Worm (Caenorhabditis elegans): ENCODE measurements around the gene cbp-3.
A peak's percentile ranks its signal among the peaks of the same experiment; 100 is the strongest.

Gene cbp-3

ce11 chrIII:9913722-9914121 lies at the start of gene cbp-3:
cbp-3 (plus strand) TSS chrIII:9913993.
- peak; percentile 95 for TF ChIP-seq cebp-1 (GFP tag; IDR thresholded peaks at IDR 0.05)
- peak; percentile 95 for TF ChIP-seq cebp-1 (tag; optimal IDR thresholded peaks at IDR 0.05)
- TF ChIP-seq Y53G8AR.9 (GFP tag; conservative IDR thresholded peaks at IDR 0.05): no peak
- TF ChIP-seq nhr-80 (tag; optimal IDR thresholded peaks at IDR 0.05): peak; percentile 69
- no peak for TF ChIP-seq ceh-58 (GFP tag; IDR thresholded peaks at IDR 0.05)
- TF ChIP-seq K11D2.4 (GFP tag; IDR thresholded peaks at IDR 0.05): no peak
- no peak for TF ChIP-seq fkh-3 (tag; optimal IDR thresholded peaks at IDR 0.05)

DNA sequence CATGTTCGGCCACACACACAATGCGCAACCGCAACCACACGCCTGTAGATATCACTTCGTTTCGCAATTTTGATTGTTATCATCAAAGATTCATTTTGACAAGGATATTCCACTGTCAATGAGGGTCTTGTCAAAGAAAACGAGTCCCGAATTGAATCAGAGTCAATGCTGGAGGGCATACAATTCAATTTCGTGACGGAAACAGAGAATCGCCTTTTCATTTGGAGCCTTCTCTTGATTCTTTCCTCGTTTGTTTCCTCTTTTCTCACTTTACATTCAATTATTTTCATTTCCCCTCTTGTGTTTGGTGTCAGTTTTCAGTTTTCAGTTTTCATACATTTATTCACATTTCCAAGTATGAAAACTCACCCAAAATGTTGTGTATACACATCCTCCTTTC lies 46.4 kb upstream of the cbp-3 start:
- TF ChIP-seq tbx-9 (tag; optimal IDR thresholded peaks at IDR 0.05; ENCODE audit: borderline replicate concordance) (no peak), egl-18 (GFP tag; IDR thresholded peaks at IDR 0.05) (no peak), Y53F4B.3 (GFP tag; IDR thresholded peaks at IDR 0.05) (no peak), unc-130 (GFP tag; optimal IDR thresholded peaks at IDR 0.05) (no peak), F37B4.10 (GFP tag; IDR thresholded peaks at IDR 0.05) (no peak), nfya-2 (GFP tag; IDR thresholded peaks at IDR 0.05) (no peak), lin-40 (tag; optimal IDR thresholded peaks at IDR 0.05) (no peak), egrh-3 (GFP tag; IDR thresholded peaks at IDR 0.05) (no peak), nhr-27 (tag; optimal IDR thresholded peaks at IDR 0.05) (no peak), ztf-3 (GFP tag; optimal IDR thresholded peaks at IDR 0.05) (no peak), cebp-2 (GFP tag; IDR thresholded peaks at IDR 0.05) (no peak)

ce11 chrIII:9867780-9868503 lies 45.9 kb upstream of the cbp-3 start, which contains the start of gene dhhc-4:
dhhc-4 (minus strand) TSS chrIII:9867792.
- no peak for TF ChIP-seq sptf-2 (GFP tag; optimal IDR thresholded peaks at IDR 0.05)
- peak; percentile 53 for TF ChIP-seq F33H1.4 (GFP tag; IDR thresholded peaks at IDR 0.05)
- 0 out of 2 replicates have a peak, but pooled peaks have one; percentile 56 for TF ChIP-seq hsf-1 (GFP tag; IDR thresholded peaks at IDR 0.05)
- TF ChIP-seq B0019.2 (GFP tag; conservative IDR thresholded peaks at IDR 0.05): no peak
- no peak for TF ChIP-seq sdz-38 (tag; optimal IDR thresholded peaks at IDR 0.05)
- peak; percentile 42 for TF ChIP-seq K12H6.12 (tag; optimal IDR thresholded peaks at IDR 0.05)
- no peak for TF ChIP-seq nhr-120 (GFP tag; IDR thresholded peaks at IDR 0.05)
- no peak for TF ChIP-seq T26A5.8 (tag; optimal IDR thresholded peaks at IDR 0.05)
- peak; percentile 88 for TF ChIP-seq ZK185.1 (tag; optimal IDR thresholded peaks at IDR 0.05; ENCODE audit: poor library complexity, severe bottlenecking)
- peak; percentile 46; the same call in 1 of the 2 replicates for TF ChIP-seq hmg-20 (GFP tag; IDR thresholded peaks at IDR 0.05)
- peak; percentile 44 for TF ChIP-seq tlf-1 (GFP tag; optimal IDR thresholded peaks at IDR 0.05)
- peak; percentile 58; the same call in 1 of the 2 replicates for TF ChIP-seq K11D2.4 (GFP tag; IDR thresholded peaks at IDR 0.05)
- TF ChIP-seq T07F8.4 (tag; optimal IDR thresholded peaks at IDR 0.05): peak; percentile 9
- no peak for TF ChIP-seq mcd-1 (GFP tag; IDR thresholded peaks at IDR 0.05)
- 0 out of 2 replicates have a peak, but pooled peaks have one; percentile 53 for TF ChIP-seq aptf-2 (GFP tag; conservative IDR thresholded peaks at IDR 0.05)
- peak in 1 of 2 experiments; percentile 56 for TF ChIP-seq rec-8 (tag; optimal IDR thresholded peaks at IDR 0.05)
- TF ChIP-seq ccch-3 (GFP tag; optimal IDR thresholded peaks at IDR 0.05): peak; percentile 45
- peak; percentile 53 for TF ChIP-seq efl-1 (GFP tag; optimal IDR thresholded peaks at IDR 0.05)
- no peak for TF ChIP-seq ceh-91 (GFP tag; IDR thresholded peaks at IDR 0.05)
- TF ChIP-seq nhr-27 (tag; optimal IDR thresholded peaks at IDR 0.05): no peak
- TF ChIP-seq bed-2 (GFP tag; IDR thresholded peaks at IDR 0.05): peak; percentile 45; the same call in 1 of the 2 replicates
- TF ChIP-seq lsl-1 (GFP tag; optimal IDR thresholded peaks at IDR 0.05): peak; percentile 45
- TF ChIP-seq let-526 (GFP tag; IDR thresholded peaks at IDR 0.05): no peak
- TF ChIP-seq fkh-3 (tag; optimal IDR thresholded peaks at IDR 0.05): no peak
- no peak for TF ChIP-seq F57C9.4 (tag; optimal IDR thresholded peaks at IDR 0.05)
- peak; percentile 82 for TF ChIP-seq ceh-27 (GFP tag; optimal IDR thresholded peaks at IDR 0.05)
- TF ChIP-seq dpff-1 (tag; optimal IDR thresholded peaks at IDR 0.05): no peak
- peak; percentile 9 for TF ChIP-seq F22D6.2 (tag; optimal IDR thresholded peaks at IDR 0.05)
- peak in 1 of 3 experiments; percentile 89 for TF ChIP-seq lin-35 (GFP tag; optimal IDR thresholded peaks at IDR 0.05)
- peak; percentile 50 for TF ChIP-seq lir-1 (GFP tag; conservative IDR thresholded peaks at IDR 0.05)
